Worm (Caenorhabditis elegans): ENCODE measurements around the gene fipr-15.

Gene fipr-15

DNA sequence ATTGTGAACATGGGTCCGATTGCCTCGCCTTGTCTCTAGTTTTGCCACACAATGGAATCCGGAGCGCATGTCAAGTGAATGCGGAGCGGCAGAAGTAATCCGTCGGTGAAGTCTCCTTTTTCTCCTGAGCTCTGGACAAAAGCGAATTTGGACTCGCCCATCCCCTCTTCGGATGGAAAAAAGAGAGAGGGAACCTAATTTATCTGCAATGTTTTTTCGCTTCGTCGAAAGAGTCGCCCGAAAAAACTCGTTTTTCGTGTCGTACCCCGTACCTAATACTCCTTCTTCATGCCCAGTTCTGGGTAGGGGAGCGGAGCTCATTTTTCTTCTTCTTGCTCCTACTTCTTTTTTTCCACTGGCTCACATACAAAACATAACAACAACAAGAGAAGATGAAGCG lies 10.2 kb upstream of the fipr-15 start:
- TF ChIP-seq efl-1 (optimal IDR thresholded peaks at IDR 0.05) (no peak), efl-1 (GFP tag; optimal IDR thresholded peaks at IDR 0.05 in 1 of 2) (peak in 1 of 2 experiments; percentile 44), nhr-77 (tag; optimal IDR thresholded peaks at IDR 0.05) (no peak), lin-14 (GFP tag; optimal IDR thresholded peaks at IDR 0.05) (peak; percentile 54)

DNA sequence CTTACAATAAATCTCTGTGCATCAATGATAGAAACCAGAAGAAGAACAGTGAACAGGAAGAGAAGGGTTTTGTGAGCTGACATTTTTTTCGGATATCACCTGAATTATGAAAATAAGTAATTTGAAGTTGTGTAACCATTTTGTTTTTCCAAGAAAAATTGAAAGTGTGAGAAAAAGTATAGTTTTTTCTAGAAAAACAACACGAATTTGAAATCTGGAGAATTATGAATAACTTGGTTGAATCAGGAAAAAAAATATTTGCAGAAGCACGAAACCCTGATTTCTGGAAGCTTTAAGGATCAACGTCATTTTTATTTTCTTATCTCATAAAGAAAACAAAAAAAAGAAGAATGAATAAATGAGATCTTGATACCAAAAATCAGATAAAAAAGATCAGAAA lies 5.8 kb upstream of the fipr-15 start, which contains the start of gene F13E9.12:
F13E9.12 (minus strand) TSS at position 101 of the 400 bp plus-strand sequence.
- TF ChIP-seq irx-1 (tag; optimal IDR thresholded peaks at IDR 0.05) (no peak), elt-2 (tag; optimal IDR thresholded peaks at IDR 0.05) (no peak), fkh-10 (GFP tag; optimal IDR thresholded peaks at IDR 0.05) (no peak), mep-1 (tag; optimal IDR thresholded peaks at IDR 0.05) (no peak), lin-15B (tag; optimal IDR thresholded peaks at IDR 0.05) (no peak), jun-1 (tag; optimal IDR thresholded peaks at IDR 0.05) (no peak), aly-2 (tag; optimal IDR thresholded peaks at IDR 0.05) (no peak), hlh-4 (tag; optimal IDR thresholded peaks at IDR 0.05) (no peak), C34B4.2 (tag; optimal IDR thresholded peaks at IDR 0.05) (no peak)

DNA sequence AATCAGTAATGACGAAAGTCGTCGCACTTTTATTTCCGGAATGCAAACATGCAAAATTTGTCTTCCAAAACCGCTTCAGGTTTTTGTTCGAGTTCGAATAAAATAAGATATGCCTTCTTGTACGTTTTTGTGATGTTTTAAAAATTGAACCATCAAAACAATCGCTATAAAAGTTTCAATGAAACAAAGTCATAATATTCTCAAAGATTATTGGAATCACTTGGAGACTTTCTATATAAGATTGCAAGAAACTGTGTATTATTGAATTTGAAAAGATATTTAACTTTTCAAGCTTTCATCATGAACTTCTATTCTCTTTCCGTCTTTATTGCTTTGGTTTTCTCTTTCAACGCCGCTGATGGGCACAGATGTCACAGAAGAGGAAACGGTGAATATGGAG lies 3.5 kb upstream of the fipr-15 start, which contains the start of gene fipr-14:
fipr-14 (plus strand) TSS at position 301 of the 400 bp plus-strand sequence.
- TF ChIP-seq nhr-71 (tag; optimal IDR thresholded peaks at IDR 0.05) (no peak), snpc-4 (tag; optimal IDR thresholded peaks at IDR 0.05) (no peak), pqm-1 (tag; optimal IDR thresholded peaks at IDR 0.05) (no peak), ceh-8 (GFP tag; optimal IDR thresholded peaks at IDR 0.05) (no peak), alr-1 (tag; optimal IDR thresholded peaks at IDR 0.05; ENCODE audit: borderline replicate concordance) (no peak), isw-1 (GFP tag; IDR thresholded peaks at IDR 0.05) (no peak), sup-37 (GFP tag; optimal IDR thresholded peaks at IDR 0.05) (no peak), irx-1 (tag; optimal IDR thresholded peaks at IDR 0.05) (no peak), ces-1 (GFP tag; optimal IDR thresholded peaks at IDR 0.05) (no peak), lin-39 (tag; optimal IDR thresholded peaks at IDR 0.05) (no peak), ama-1 (optimal IDR thresholded peaks at IDR 0.05) (no peak)

DNA sequence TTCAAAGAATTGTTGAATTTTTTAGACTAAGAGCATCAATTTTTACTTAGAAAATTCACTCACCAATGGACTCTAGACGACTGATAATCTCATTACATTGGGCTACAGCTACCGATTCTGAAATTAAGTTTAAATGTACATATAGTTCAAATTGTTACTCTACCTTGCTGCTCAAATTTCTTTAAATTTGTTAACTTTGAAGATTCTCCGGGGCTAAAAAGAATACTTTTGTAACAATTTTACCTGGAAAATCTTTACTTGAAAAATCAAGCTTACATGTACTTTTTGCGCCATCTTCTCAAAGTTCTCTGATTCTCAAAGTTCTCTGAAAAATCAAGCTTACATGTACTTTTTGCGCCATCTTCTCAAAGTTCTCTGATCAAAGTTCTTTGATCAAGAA lies 822 bp upstream of the fipr-15 start, which contains the start of gene sdz-13:
sdz-13 (minus strand) TSS at position 101 of the 400 bp plus-strand sequence.
- no peak for TF ChIP-seq egl-27 (tag; optimal IDR thresholded peaks at IDR 0.05)
- no peak for TF ChIP-seq zip-4 (GFP tag; optimal IDR thresholded peaks at IDR 0.05)
- TF ChIP-seq nhr-12 (tag; optimal IDR thresholded peaks at IDR 0.05): no peak
- TF ChIP-seq ets-5 (GFP tag; IDR thresholded peaks at IDR 0.05): no peak
- TF ChIP-seq lin-13 (GFP tag; optimal IDR thresholded peaks at IDR 0.05): no peak
- no peak for TF ChIP-seq C16A3.4 (tag; optimal IDR thresholded peaks at IDR 0.05)
- no peak for TF ChIP-seq mdl-1 (tag; optimal IDR thresholded peaks at IDR 0.05)
- no peak for TF ChIP-seq nhr-237 (tag; optimal IDR thresholded peaks at IDR 0.05)
- no peak for TF ChIP-seq nhr-47 (tag; optimal IDR thresholded peaks at IDR 0.05)
- TF ChIP-seq hlh-17 (GFP tag; optimal IDR thresholded peaks at IDR 0.05; ENCODE audit: borderline replicate concordance): no peak
- no peak for TF ChIP-seq Y116A8C.19 (tag; optimal IDR thresholded peaks at IDR 0.05; ENCODE audit: borderline replicate concordance)
- TF ChIP-seq irx-1 (tag; optimal IDR thresholded peaks at IDR 0.05): no peak
- no peak for TF ChIP-seq nhr-90 (tag; optimal IDR thresholded peaks at IDR 0.05; ENCODE audit: poor library complexity)

DNA sequence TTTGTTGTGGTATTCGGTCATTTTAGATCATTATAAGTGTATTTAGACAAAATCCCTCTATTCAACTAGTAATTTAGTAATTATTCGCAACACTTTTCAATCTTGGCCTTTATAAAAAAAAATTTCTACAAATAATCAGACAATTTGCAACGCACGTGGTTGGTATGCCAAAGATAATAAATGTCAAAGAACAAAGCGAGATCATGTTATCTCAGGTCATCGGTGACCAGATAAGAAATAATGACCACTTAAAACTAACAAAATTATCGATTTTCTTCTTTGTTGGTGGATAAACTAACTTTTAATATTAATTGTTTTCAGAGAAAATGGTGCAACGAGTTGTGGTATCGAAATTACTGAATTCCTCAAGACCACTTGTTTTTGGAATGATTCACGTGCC lies 866 bp downstream of the fipr-15 start, which contains the start of gene F13E9.13:
F13E9.13 (plus strand) TSS at position 317 of the 400 bp plus-strand sequence.
- TF ChIP-seq fkh-8 (tag; optimal IDR thresholded peaks at IDR 0.05): no peak
- peak; percentile 19 for TF ChIP-seq nhr-20 (tag; optimal IDR thresholded peaks at IDR 0.05)
- peak; percentile 75 for TF ChIP-seq elt-2 (tag; optimal IDR thresholded peaks at IDR 0.05)
- no peak for TF ChIP-seq nhr-71 (tag; optimal IDR thresholded peaks at IDR 0.05)
- TF ChIP-seq nhr-19 (GFP tag; conservative IDR thresholded peaks at IDR 0.05): no peak
- no peak for TF ChIP-seq ceh-63 (GFP tag; optimal IDR thresholded peaks at IDR 0.05)
- TF ChIP-seq lin-15B (tag; optimal IDR thresholded peaks at IDR 0.05): no peak
- TF ChIP-seq elt-3 (tag; optimal IDR thresholded peaks at IDR 0.05): peak in 1 of 6 experiments; percentile 14

Measured in whole organism, L1 larva.